Fruit fly (Drosophila melanogaster) S2 (cell line): ENCODE data around the gene alpha-PheRS.

Experiments used
- CG8478 ChIP-seq: fragments of >200 bp; optimal IDR thresholded peaks from 2 replicates; lab custom pipeline; 2018
- CTCF ChIP-seq, 2 experiments: fragments of >200 bp; optimal IDR thresholded peaks; 2 replicates each; lab custom pipeline; 2018

The alpha-PheRS gene

dm6 chrX:8129204-8129997 lies 16.0 kb downstream of the alpha-PheRS start, which contains the start of gene CG2116:
CG2116 (plus strand) TSS chrX:8129812.
- TF ChIP-seq CTCF (optimal IDR thresholded peaks at IDR 0.05; lab: Kevin White, UChicago): no peak

DNA sequence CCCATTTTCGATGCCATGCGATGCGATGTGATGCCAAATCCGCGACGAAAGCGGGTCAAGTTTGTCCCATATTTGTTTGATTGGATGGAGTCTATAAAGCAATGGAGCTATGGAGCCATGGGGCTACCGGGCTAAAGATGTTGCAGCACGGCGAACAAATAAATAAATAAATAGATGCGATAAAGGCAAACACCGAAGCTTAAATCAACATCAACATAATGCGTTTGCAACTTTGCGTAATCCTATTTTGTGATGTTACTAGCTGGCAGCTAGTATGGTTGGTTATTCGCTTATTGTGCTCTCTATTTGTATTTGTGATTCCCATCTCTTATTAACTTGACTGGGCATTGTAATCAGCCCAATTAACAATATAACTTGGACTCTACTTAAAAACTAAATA lies 17.3 kb downstream of the alpha-PheRS start:
- TF ChIP-seq CG8478: no peak
- no peak for TF ChIP-seq CTCF (optimal IDR thresholded peaks at IDR 0.05; lab: Kevin White, UChicago)

DNA sequence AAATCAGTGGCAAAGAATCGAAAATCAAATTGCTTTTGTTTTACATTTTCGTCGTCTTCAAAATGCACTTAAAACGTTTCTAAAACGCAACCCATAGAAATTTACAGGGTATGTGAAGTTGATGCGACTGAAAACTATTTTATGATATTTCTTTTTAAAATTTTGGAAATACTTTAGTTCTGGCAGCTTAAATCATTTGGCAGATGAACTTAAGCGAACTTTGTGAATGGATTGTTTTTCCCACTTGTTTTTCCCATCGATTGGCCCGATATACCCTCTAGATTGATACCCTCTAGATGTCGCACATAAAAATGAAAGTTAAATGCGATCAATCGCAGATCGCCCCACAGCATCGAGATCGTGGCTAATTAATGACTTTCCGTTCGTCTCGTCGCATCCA lies 19.3 kb downstream of the alpha-PheRS start:
- TF ChIP-seq CG8478 (no peak), CTCF (optimal IDR thresholded peaks at IDR 0.05; lab: Kevin White, UChicago) (no peak)

- TF ChIP-seq CG8478 (no peak), CTCF (optimal IDR thresholded peaks at IDR 0.05; lab: Kevin White, UChicago) (no peak)
Measured at dm6 chrX:8125224-8125649, 20.2 kb downstream of the alpha-PheRS start.

- no peak for TF ChIP-seq CTCF (optimal IDR thresholded peaks at IDR 0.05; lab: Kevin White, UChicago)
- TF ChIP-seq CG8478: no peak
Measured at dm6 chrX:8122834-8123233, 22.6 kb downstream of the alpha-PheRS start.

DNA sequence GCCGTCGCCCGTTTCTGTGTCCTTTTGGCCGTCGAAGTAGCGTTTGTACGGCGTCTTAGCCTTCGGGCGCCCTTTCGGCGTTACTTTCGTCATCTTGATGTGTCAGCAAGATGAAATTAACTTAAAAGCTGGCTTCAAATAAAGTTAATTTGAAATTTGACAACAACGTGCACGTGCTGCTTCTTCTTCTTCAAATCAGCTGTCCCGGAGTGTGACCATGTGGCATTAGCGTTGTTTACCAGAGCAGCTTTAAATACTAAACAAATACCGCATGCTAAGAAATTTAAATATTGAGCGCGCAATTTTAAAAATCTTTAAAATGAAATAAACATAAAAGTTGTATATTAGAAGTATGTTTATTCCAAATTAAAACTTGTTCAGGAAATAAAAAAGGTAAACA lies 24.5 kb downstream of the alpha-PheRS start, which contains the start of gene CG2260:
CG2260 (minus strand) TSS at position 209 of the 400 bp plus-strand sequence.
- no peak for TF ChIP-seq CG8478

dm6 chrX:8116813-8117212 lies 28.6 kb downstream of the alpha-PheRS start, which contains the start of gene CG1575:
CG1575 (plus strand) TSS chrX:8117012.
- TF ChIP-seq CG8478: no peak
- TF ChIP-seq CTCF (optimal IDR thresholded peaks at IDR 0.05; lab: Kevin White, UChicago): no peak

DNA sequence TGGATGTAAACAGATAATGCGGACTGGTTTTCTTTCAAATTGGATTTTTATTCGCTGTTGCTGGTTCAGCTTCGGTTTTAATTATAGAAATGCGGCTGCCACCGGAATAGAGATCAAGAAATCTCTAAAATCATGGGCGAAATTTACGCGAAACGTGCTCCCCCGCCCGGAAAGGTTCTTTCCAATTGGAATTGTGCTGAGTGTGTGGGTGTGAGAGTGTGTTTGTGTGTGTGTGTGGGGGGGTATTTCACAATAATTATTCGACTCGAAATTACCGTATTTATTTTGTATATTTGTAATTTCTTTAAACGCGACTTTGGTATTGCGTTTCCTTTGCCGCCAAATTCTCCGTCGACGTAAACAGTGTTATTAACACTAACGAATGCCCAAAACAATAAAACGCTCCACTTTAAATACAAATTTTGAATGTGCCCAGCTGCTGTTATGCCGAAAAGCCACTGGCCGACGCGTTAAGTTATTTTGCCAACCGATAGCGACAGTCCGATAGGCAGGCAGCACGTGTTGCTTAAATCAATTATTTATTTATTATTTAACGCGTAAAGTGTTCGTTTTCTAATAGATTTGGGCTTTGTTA lies 29.6 kb downstream of the alpha-PheRS start, which contains the start of gene Gclc:
Gclc (minus strand) TSS at position 431 of the 595 bp plus-strand sequence.
- TF ChIP-seq CG8478 (no peak), CTCF (optimal IDR thresholded peaks at IDR 0.05; lab: Kevin White, UChicago) (no peak)

DNA sequence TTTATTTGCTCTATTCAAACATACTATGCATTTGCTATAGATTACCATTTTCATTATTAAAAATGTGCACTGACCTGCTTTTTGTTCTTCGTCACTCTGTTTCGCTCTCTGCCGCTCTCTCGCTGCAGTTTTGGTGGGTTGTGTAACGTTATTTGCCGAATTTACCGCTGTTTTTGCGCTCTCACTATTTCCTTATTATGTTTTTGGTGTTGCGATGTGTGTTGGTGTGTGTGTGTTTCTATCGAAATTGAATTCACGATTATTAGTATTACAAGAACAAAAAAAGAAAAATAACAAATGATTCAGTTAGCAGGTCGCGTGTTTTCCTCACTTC lies 30.1 kb downstream of the alpha-PheRS start:
- TF ChIP-seq CG8478: no peak
- no peak for TF ChIP-seq CTCF (optimal IDR thresholded peaks at IDR 0.05; lab: Kevin White, UChicago)

- no peak for TF ChIP-seq CG8478
- no peak for TF ChIP-seq CTCF (optimal IDR thresholded peaks at IDR 0.05; lab: Kevin White, UChicago)
Measured at dm6 chrX:8114476-8115342, 30.7 kb downstream of the alpha-PheRS start.

- TF ChIP-seq CG8478 (no peak), CTCF (optimal IDR thresholded peaks at IDR 0.05; lab: Kevin White, UChicago) (no peak)
Measured at dm6 chrX:8113386-8114279, 31.8 kb downstream of the alpha-PheRS start.

DNA sequence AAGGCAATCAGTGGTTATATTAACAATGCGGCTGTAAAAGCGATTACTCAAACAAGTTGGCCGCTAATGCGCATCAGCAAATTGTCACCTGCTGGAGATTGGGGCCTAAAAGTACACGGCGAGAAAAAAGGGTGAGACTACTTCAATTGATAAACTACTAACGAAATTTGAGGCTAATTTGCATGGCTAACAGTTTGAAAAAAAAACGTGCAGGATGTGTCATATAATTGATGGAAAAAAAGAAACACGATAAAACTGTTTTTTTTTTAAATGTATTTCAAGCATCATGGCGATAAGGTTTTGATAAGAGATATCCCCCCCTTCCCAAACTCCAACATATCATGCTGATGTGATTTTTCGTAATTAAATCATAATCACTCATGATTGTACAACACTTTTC lies 32.7 kb downstream of the alpha-PheRS start:
- TF ChIP-seq CTCF (optimal IDR thresholded peaks at IDR 0.05; lab: Kevin White, UChicago) (no peak), CG8478 (no peak)

dm6 chrX:8110984-8111383 lies 34.4 kb downstream of the alpha-PheRS start:
- TF ChIP-seq CG8478 (no peak), CTCF (optimal IDR thresholded peaks at IDR 0.05; lab: Kevin White, UChicago) (no peak)

dm6 chrX:8107936-8108335 lies 37.5 kb downstream of the alpha-PheRS start:
- TF ChIP-seq CTCF (optimal IDR thresholded peaks at IDR 0.05; lab: Kevin White, UChicago) (no peak), CG8478 (no peak)
